Worm (Caenorhabditis elegans) whole organism, mixed stage, embryonic: ENCODE measurements around the gene kcnl-4.

Source experiments
- M03D4.4 ChIP-seq: sonication (generic microtip); optimal IDR thresholded peaks from 2 replicates; lab custom pipeline; 2017; ENCODE audit warnings: mild to moderate bottlenecking, missing genetic modification characterization, missing compliant biosample characterization
- bed-3 ChIP-seq: fragments of 200-800 bp; sonication (Bioruptor generic); optimal IDR thresholded peaks from 3 replicates; lab custom pipeline; 2018; ENCODE audit warnings: mild to moderate bottlenecking, missing genetic modification characterization, moderate library complexity, missing compliant biosample characterization
- blmp-1 ChIP-seq: fragments of 150-350 bp; optimal IDR thresholded peaks from 2 replicates; lab custom pipeline; 2014; ENCODE audit warnings: missing biosample characterization, missing genetic modification characterization
- ceh-39 ChIP-seq: fragments of 150-350 bp; optimal IDR thresholded peaks from 2 replicates; lab custom pipeline; 2014; ENCODE audit warnings: missing biosample characterization, missing genetic modification characterization
- ceh-43 ChIP-seq: fragments of 200-800 bp; sonication (Bioruptor generic); optimal IDR thresholded peaks from 2 replicates; lab custom pipeline; 2018; ENCODE audit warnings: mild to moderate bottlenecking, missing genetic modification characterization, moderate library complexity, missing compliant biosample characterization
- ceh-83 ChIP-seq: fragments of 200-800 bp; sonication (Bioruptor generic); optimal IDR thresholded peaks from 2 replicates; lab custom pipeline; 2018; ENCODE audit warnings: mild to moderate bottlenecking, missing genetic modification characterization, missing compliant biosample characterization
- cnd-1 ChIP-seq: fragments of 200-800 bp; sonication (Bioruptor generic); optimal IDR thresholded peaks from 2 replicates; lab custom pipeline; 2018; ENCODE audit warnings: mild to moderate bottlenecking, missing genetic modification characterization, missing compliant biosample characterization
- drap-1 ChIP-seq: fragments of 200-800 bp; sonication (Bioruptor generic); optimal IDR thresholded peaks from 3 replicates; lab custom pipeline; 2018; ENCODE audit warnings: mild to moderate bottlenecking, missing genetic modification characterization, missing compliant biosample characterization
- elt-1 ChIP-seq: sonication (generic microtip); optimal IDR thresholded peaks from 2 replicates; lab custom pipeline; 2017; ENCODE audit warnings: missing genetic modification characterization, mild to moderate bottlenecking, missing compliant biosample characterization, antibody characterized with exemption, moderate library complexity, borderline replicate concordance; ENCODE audit not compliant: insufficient read depth
- elt-3 ChIP-seq: fragments of 150-350 bp; optimal IDR thresholded peaks from 2 replicates; lab custom pipeline; 2014; ENCODE audit warnings: missing biosample characterization, missing genetic modification characterization
- flh-1 ChIP-seq: fragments of 200-800 bp; sonication (Bioruptor generic); optimal IDR thresholded peaks from 2 replicates; lab custom pipeline; 2018; ENCODE audit warnings: mild to moderate bottlenecking, missing genetic modification characterization, moderate library complexity, missing compliant biosample characterization
- hlh-1 ChIP-seq: fragments of 150-350 bp; optimal IDR thresholded peaks from 2 replicates; lab custom pipeline; 2014; ENCODE audit warnings: missing biosample characterization, missing genetic modification reagents, missing genetic modification characterization
- lin-13 ChIP-seq: fragments of 150-350 bp; optimal IDR thresholded peaks from 2 replicates; lab custom pipeline; 2014; ENCODE audit warnings: missing biosample characterization, missing genetic modification characterization
- lin-32 ChIP-seq: fragments of 200-800 bp; sonication (Bioruptor generic); optimal IDR thresholded peaks from 2 replicates; lab custom pipeline; 2018; ENCODE audit warnings: mild to moderate bottlenecking, missing genetic modification characterization, missing compliant biosample characterization
- lsy-2 ChIP-seq: fragments of 150-350 bp; optimal IDR thresholded peaks from 2 replicates; lab custom pipeline; 2014; ENCODE audit warnings: missing biosample characterization, missing genetic modification characterization
- mab-5 ChIP-seq: fragments of 150-350 bp; optimal IDR thresholded peaks from 2 replicates; lab custom pipeline; 2014; ENCODE audit warnings: missing biosample characterization, missing genetic modification characterization
- mep-1 ChIP-seq: fragments of 150-350 bp; optimal IDR thresholded peaks from 2 replicates; lab custom pipeline; 2017; ENCODE audit warnings: missing biosample characterization, missing genetic modification reagents, missing genetic modification characterization, inconsistent platforms
- mls-2 ChIP-seq: sonication (generic microtip); optimal IDR thresholded peaks from 2 replicates; lab custom pipeline; 2016; ENCODE audit warnings: mild to moderate bottlenecking, missing genetic modification characterization, moderate library complexity, missing compliant biosample characterization
- nhr-12 ChIP-seq: fragments of 150-350 bp; optimal IDR thresholded peaks from 2 replicates; lab custom pipeline; 2014; ENCODE audit warnings: missing biosample characterization, missing genetic modification characterization
- nhr-2 ChIP-seq: fragments of 150-350 bp; optimal IDR thresholded peaks from 2 replicates; lab custom pipeline; 2014; ENCODE audit warnings: missing biosample characterization, missing genetic modification characterization
- nhr-237 ChIP-seq: fragments of 150-350 bp; optimal IDR thresholded peaks from 2 replicates; lab custom pipeline; 2014; ENCODE audit warnings: missing biosample characterization, missing genetic modification characterization
- nhr-28 ChIP-seq: fragments of 150-350 bp; optimal IDR thresholded peaks from 2 replicates; lab custom pipeline; 2014; ENCODE audit warnings: missing biosample characterization, missing genetic modification characterization
- nhr-76 ChIP-seq: sonication (generic microtip); optimal IDR thresholded peaks from 2 replicates; lab custom pipeline; 2017; ENCODE audit warnings: missing biosample characterization, missing genetic modification characterization
- pha-4 ChIP-seq: fragments of 150-350 bp; optimal IDR thresholded peaks from 2 replicates; lab custom pipeline; 2018; ENCODE audit warnings: missing biosample characterization, missing genetic modification reagents, missing genetic modification characterization
- sem-2 ChIP-seq: fragments of 200-800 bp; sonication (Bioruptor generic); optimal IDR thresholded peaks from 2 replicates; lab custom pipeline; 2018; ENCODE audit warnings: mild to moderate bottlenecking, missing genetic modification characterization, missing compliant biosample characterization
- snpc-4 ChIP-seq: fragments of 150-350 bp; optimal IDR thresholded peaks from 2 replicates; lab custom pipeline; 2014; ENCODE audit warnings: missing biosample characterization, missing genetic modification characterization
- tbx-8 ChIP-seq: fragments of 200-800 bp; sonication (Bioruptor generic); optimal IDR thresholded peaks from 2 replicates; lab custom pipeline; 2018; ENCODE audit warnings: mild to moderate bottlenecking, missing genetic modification characterization, moderate library complexity, missing compliant biosample characterization
- unc-120 ChIP-seq: sonication (generic microtip); optimal IDR thresholded peaks from 2 replicates; lab custom pipeline; 2017; ENCODE audit warnings: missing genetic modification characterization, missing compliant biosample characterization; ENCODE audit not compliant: poor library complexity, severe bottlenecking
- unc-62 ChIP-seq: fragments of 150-350 bp; optimal IDR thresholded peaks from 2 replicates; lab custom pipeline; 2014; ENCODE audit warnings: missing biosample characterization, missing genetic modification reagents, missing genetic modification characterization
- zip-8 ChIP-seq: fragments of 150-350 bp; optimal IDR thresholded peaks from 2 replicates; lab custom pipeline; 2014; ENCODE audit warnings: missing biosample characterization, missing genetic modification characterization
- ztf-11 ChIP-seq: fragments of 150-350 bp; optimal IDR thresholded peaks from 2 replicates; lab custom pipeline; 2014; ENCODE audit warnings: missing biosample characterization, missing genetic modification characterization

The kcnl-4 gene

DNA sequence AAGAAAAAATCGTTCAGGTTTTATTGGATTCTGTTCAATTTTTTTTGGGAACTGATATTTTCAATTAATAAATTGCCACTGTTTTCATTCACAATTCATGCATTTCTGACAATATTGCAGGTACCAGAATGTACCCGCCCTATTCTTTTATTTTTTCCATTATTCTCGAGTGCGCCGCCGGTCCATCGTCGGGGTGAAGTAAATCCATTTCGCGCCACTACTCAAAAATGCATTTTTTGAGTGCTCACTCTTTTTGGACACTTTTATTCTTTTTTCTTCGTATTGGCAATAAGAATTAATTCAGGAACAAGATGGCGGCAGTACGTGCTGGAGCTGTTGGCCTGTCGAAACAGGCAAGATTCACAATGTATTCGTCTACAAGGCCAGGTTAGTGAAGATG lies at the start of gene kcnl-4:
TSS of gene kcnl-4 (plus strand) at position 301 of the 400 bp plus-strand sequence.
- TF ChIP-seq snpc-4 (tag; lab: Kevin White, UChicago) (no peak), mab-5 (no peak), nhr-2 (tag; lab: Kevin White, UChicago) (no peak), tbx-8 (no peak), bed-3 (GFP tag; lab: Kevin White, UChicago) (no peak), ceh-43 (GFP tag; lab: Kevin White, UChicago) (no peak), pha-4 (tag; lab: Kevin White, UChicago) (no peak), lin-13 (tag; lab: Kevin White, UChicago) (no peak), blmp-1 (tag; lab: Kevin White, UChicago) (no peak), elt-3 (tag; lab: Kevin White, UChicago) (no peak)

DNA sequence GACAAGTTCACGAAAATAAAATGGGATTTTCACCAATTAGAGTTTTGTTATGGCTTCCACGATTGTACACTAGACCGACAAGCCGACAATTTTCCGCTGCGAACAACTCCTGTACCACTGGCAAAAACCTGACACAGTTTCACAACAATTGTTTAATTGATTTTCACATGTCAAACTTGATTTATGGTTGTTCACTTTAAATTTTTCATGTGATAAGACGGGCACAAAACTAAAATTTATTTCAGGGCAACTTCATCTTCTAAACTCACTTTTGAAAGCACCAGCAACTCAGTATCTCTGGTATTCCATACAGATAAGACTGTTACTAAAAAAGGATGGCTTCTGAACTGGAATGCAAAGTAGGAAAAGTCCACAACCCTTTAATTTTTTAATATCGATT lies 49.5 kb upstream of the kcnl-4 start, which contains the start of gene R02D5.7:
TSS of gene R02D5.7 (minus strand) at position 101 of the 400 bp plus-strand sequence.
- TF ChIP-seq elt-3 (tag; lab: Kevin White, UChicago) (no peak), bed-3 (GFP tag; lab: Kevin White, UChicago) (no peak), nhr-76 (no peak), unc-62 (no peak), sem-2 (no peak), lsy-2 (tag; lab: Kevin White, UChicago) (no peak), lin-13 (tag; lab: Kevin White, UChicago) (no peak), zip-8 (tag; lab: Kevin White, UChicago) (no peak), M03D4.4 (tag; lab: Kevin White, UChicago) (no peak), ztf-11 (tag; lab: Kevin White, UChicago) (no peak), ceh-83 (GFP tag; lab: Kevin White, UChicago) (no peak), nhr-237 (no peak), lin-32 (GFP tag; lab: Kevin White, UChicago) (no peak)

- TF ChIP-seq pha-4 (tag; lab: Kevin White, UChicago) (no peak), elt-1 (no peak), snpc-4 (tag; lab: Kevin White, UChicago) (no peak), tbx-8 (no peak), flh-1 (GFP tag; lab: Kevin White, UChicago) (no peak), drap-1 (GFP tag; lab: Kevin White, UChicago) (no peak), blmp-1 (tag; lab: Kevin White, UChicago) (no peak), unc-120 (tag; lab: Kevin White, UChicago) (no peak), lin-13 (tag; lab: Kevin White, UChicago) (no peak), ztf-11 (tag; lab: Kevin White, UChicago) (no peak), nhr-237 (no peak), ceh-83 (GFP tag; lab: Kevin White, UChicago) (no peak), ceh-43 (GFP tag; lab: Kevin White, UChicago) (no peak), cnd-1 (no peak)
These were observed 48.9 kb upstream of the kcnl-4 start, which contains the start of gene R02D5.10 for ce11 chrV:14481987-14482386. R02D5.10 (plus strand) TSS chrV:14482287.

- TF ChIP-seq bed-3 (GFP tag; lab: Kevin White, UChicago) (no peak), lsy-2 (tag; lab: Kevin White, UChicago) (no peak), M03D4.4 (tag; lab: Kevin White, UChicago) (no peak), elt-3 (tag; lab: Kevin White, UChicago) (no peak), mls-2 (no peak), nhr-28 (tag; lab: Kevin White, UChicago) (no peak), lin-13 (tag; lab: Kevin White, UChicago) (no peak), mab-5 (no peak), lin-32 (GFP tag; lab: Kevin White, UChicago) (no peak), ceh-39 (tag; lab: Kevin White, UChicago) (no peak), tbx-8 (no peak), nhr-12 (tag; lab: Kevin White, UChicago) (no peak), mep-1 (no peak), cnd-1 (no peak), zip-8 (tag; lab: Kevin White, UChicago) (no peak), elt-1 (no peak), pha-4 (tag; lab: Kevin White, UChicago) (no peak)
These were observed 48.1 kb upstream of the kcnl-4 start, which contains the start of gene R02D5.3 for ce11 chrV:14482728-14483210. R02D5.3 (plus strand) TSS chrV:14483160.

DNA sequence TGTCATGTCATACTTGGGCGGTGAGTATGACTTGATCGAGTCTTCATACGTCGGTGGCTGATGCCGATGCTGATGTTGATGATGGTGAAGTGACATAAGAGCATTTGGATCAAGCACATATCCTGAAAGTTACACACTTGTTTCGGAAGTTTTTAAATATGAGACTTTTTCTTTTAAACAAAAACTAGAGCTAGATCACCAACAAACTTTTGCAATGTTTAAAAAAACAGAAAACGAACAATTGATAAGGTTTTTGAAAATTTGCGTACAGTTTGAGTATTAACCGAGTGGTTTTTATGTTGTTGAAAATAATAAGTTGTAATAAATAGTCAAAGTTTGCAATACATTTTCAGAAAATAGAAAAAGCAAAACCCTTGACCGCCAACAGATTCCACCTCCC lies 46.3 kb upstream of the kcnl-4 start, which contains the start of gene R02D5.4:
TSS of gene R02D5.4 (minus strand) at position 101 of the 400 bp plus-strand sequence.
- no peak for TF ChIP-seq unc-62
- no peak for TF ChIP-seq hlh-1
